Worm (Caenorhabditis elegans): ENCODE data around the gene cyp-33C9.
"Not testable (repeated sequence)": the region's sequence is repeated elsewhere in the genome, so short reads cannot be mapped to it uniquely, and the experiment has no call there.

Gene cyp-33C9

ce11 chrV:3107450-3107849 lies 13.1 kb upstream of the cyp-33C9 start, which contains the start of gene str-68:
Gene str-68, minus strand, starts transcription at chrV:3107550.
- TF ChIP-seq pqm-1 (tag; optimal IDR thresholded peaks at IDR 0.05) (no peak), nhr-84 (tag; optimal IDR thresholded peaks at IDR 0.05) (no peak), C34B4.2 (tag; optimal IDR thresholded peaks at IDR 0.05) (no peak), unc-86 (tag; optimal IDR thresholded peaks at IDR 0.05) (no peak), ama-1 (optimal IDR thresholded peaks at IDR 0.05) (no peak), dsc-1 (tag; optimal IDR thresholded peaks at IDR 0.05) (no peak), Y116A8C.19 (tag; optimal IDR thresholded peaks at IDR 0.05; ENCODE audit: borderline replicate concordance) (no peak), ceh-90 (tag; optimal IDR thresholded peaks at IDR 0.05) (no peak), grh-1 (GFP tag; IDR thresholded peaks at IDR 0.05) (no peak)

ce11 chrV:3106785-3107184 lies 12.4 kb upstream of the cyp-33C9 start:
- peak; percentile 25 for TF ChIP-seq snpc-4 (tag; optimal IDR thresholded peaks at IDR 0.05)
- no peak for TF ChIP-seq fkh-4 (tag; optimal IDR thresholded peaks at IDR 0.05; ENCODE audit: borderline replicate concordance)
- TF ChIP-seq tbx-2 (tag; optimal IDR thresholded peaks at IDR 0.05) = no peak

ce11 chrV:3105810-3106209 lies 11.4 kb upstream of the cyp-33C9 start, which contains the start of gene str-69:
Gene str-69, minus strand, starts transcription at chrV:3105910.
- TF ChIP-seq fos-1 (tag; optimal IDR thresholded peaks at IDR 0.05) (no peak), rnt-1 (tag; optimal IDR thresholded peaks at IDR 0.05) (no peak), nhr-90 (tag; optimal IDR thresholded peaks at IDR 0.05; ENCODE audit: poor library complexity) (no peak), C34B4.2 (tag; optimal IDR thresholded peaks at IDR 0.05) (no peak), aly-2 (tag; optimal IDR thresholded peaks at IDR 0.05) (no peak), ceh-82 (tag; optimal IDR thresholded peaks at IDR 0.05) (no peak), elt-2 (tag; optimal IDR thresholded peaks at IDR 0.05) (no peak), tlp-1 (tag; optimal IDR thresholded peaks at IDR 0.05) (no peak), nhr-19 (GFP tag; conservative IDR thresholded peaks at IDR 0.05) (no peak), skn-1 (tag; optimal IDR thresholded peaks at IDR 0.05) (no peak), C04F5.9 (tag; optimal IDR thresholded peaks at IDR 0.05) (no peak), swsn-7 (tag; optimal IDR thresholded peaks at IDR 0.05) (no peak), nhr-11 (tag; optimal IDR thresholded peaks at IDR 0.05) (no peak), egl-27 (tag; optimal IDR thresholded peaks at IDR 0.05) (no peak)

- no peak for TF ChIP-seq zag-1 (tag; optimal IDR thresholded peaks at IDR 0.05)
- TF ChIP-seq rnt-1 (tag; optimal IDR thresholded peaks at IDR 0.05) = no peak
- no peak for TF ChIP-seq nhr-12 (tag; optimal IDR thresholded peaks at IDR 0.05)
- TF ChIP-seq C16A3.4 (tag; optimal IDR thresholded peaks at IDR 0.05) = no peak
- no peak for TF ChIP-seq mep-1 (tag; optimal IDR thresholded peaks at IDR 0.05)
- TF ChIP-seq xbp-1 (tag; optimal IDR thresholded peaks at IDR 0.05) = no peak
- TF ChIP-seq C04F5.9 (tag; optimal IDR thresholded peaks at IDR 0.05) = no peak
- TF ChIP-seq lsy-2 (tag; optimal IDR thresholded peaks at IDR 0.05) = no peak
- no peak for TF ChIP-seq dpl-1 (GFP tag; optimal IDR thresholded peaks at IDR 0.05)
- no peak for TF ChIP-seq nhr-77 (tag; optimal IDR thresholded peaks at IDR 0.05)
Measured at ce11 chrV:3104134-3104533, 9.8 kb upstream of the cyp-33C9 start, which contains the start of gene str-66. Gene str-66, minus strand, starts transcription at chrV:3104234.

- TF ChIP-seq lin-39 (tag; optimal IDR thresholded peaks at IDR 0.05); jun-1 (tag; optimal IDR thresholded peaks at IDR 0.05); isw-1 (GFP tag; IDR thresholded peaks at IDR 0.05): not testable (repeated sequence)
Measured at ce11 chrV:3102049-3102448, 7.7 kb upstream of the cyp-33C9 start, which contains the start of gene Y73C8C.4. Gene Y73C8C.4, minus strand, starts transcription at chrV:3102149.

Measured in whole organism, L1 larva.